Worm (Caenorhabditis elegans): Measurements from ENCODE around the gene str-113.

ce11 chrV:3712192-3712591, 45.4 kb upstream of the str-113 start:
- TF ChIP-seq lin-32 (GFP tag; optimal IDR thresholded peaks at IDR 0.05), result no peak
- no peak for TF ChIP-seq unc-62 (GFP tag; optimal IDR thresholded peaks at IDR 0.05)
- TF ChIP-seq mep-1 (tag; optimal IDR thresholded peaks at IDR 0.05), result no peak
- no peak for TF ChIP-seq lin-13 (tag; optimal IDR thresholded peaks at IDR 0.05)
- TF ChIP-seq nhr-76 (tag; optimal IDR thresholded peaks at IDR 0.05), result no peak
